Fruit fly (Drosophila melanogaster) whole organism, embryonic: ENCODE measurements around the gene CG6067.

Experiments used
- Abd-B ChIP-seq: fragments of 200-800 bp; sonication (Bioruptor generic); optimal IDR thresholded peaks from 2 replicates; lab custom pipeline; 2018; ENCODE audit warnings: missing biosample characterization, mild to moderate bottlenecking, missing genetic modification characterization, moderate library complexity
- Aef1 ChIP-seq: fragments of 200-800 bp; sonication (Bioruptor generic); IDR thresholded peaks from 3 replicates; pipeline ENCODE4 v1.3.6; 2022; ENCODE audit warnings: missing biosample characterization, missing genetic modification characterization
- BEAF-32 ChIP-seq: fragments of 200-800 bp; sonication (Bioruptor generic); optimal IDR thresholded peaks from 3 replicates; lab custom pipeline; 2017; ENCODE audit warnings: missing biosample characterization, missing genetic modification characterization, mild to moderate bottlenecking, moderate library complexity, missing genetic modification reagents
- CG1024 ChIP-seq: fragments of 200-800 bp; sonication (Bioruptor generic); IDR thresholded peaks from 2 replicates; pipeline ENCODE4 v1.3.6; 2022; ENCODE audit warnings: missing biosample characterization, missing genetic modification characterization
- CG10274 ChIP-seq: fragments of 200-800 bp; sonication (Bioruptor generic); optimal IDR thresholded peaks from 3 replicates; lab custom pipeline; 2017; ENCODE audit warnings: missing biosample characterization, mild to moderate bottlenecking, missing genetic modification characterization
- CG10654 ChIP-seq: fragments of 200-800 bp; sonication (Bioruptor generic); optimal IDR thresholded peaks from 2 replicates; lab custom pipeline; 2016; ENCODE audit warnings: missing biosample characterization, missing genetic modification characterization
- CG13287 ChIP-seq: fragments of 200-800 bp; sonication (Bioruptor generic); IDR thresholded peaks from 2 replicates; pipeline ENCODE4 v1.3.6; 2022; ENCODE audit warnings: missing biosample characterization, missing genetic modification characterization; ENCODE audit not compliant: partially characterized antibody
- CG13424 ChIP-seq: fragments of 200-800 bp; sonication (Bioruptor generic); optimal IDR thresholded peaks from 2 replicates; lab custom pipeline; 2019; ENCODE audit warnings: missing biosample characterization, mild to moderate bottlenecking, missing genetic modification characterization, moderate library complexity
- CG1602 ChIP-seq: fragments of 200-800 bp; sonication (Bioruptor generic); optimal IDR thresholded peaks from 3 replicates; lab custom pipeline; 2016; ENCODE audit warnings: missing biosample characterization, missing genetic modification characterization
- CG31365 ChIP-seq: fragments of 200-800 bp; sonication (Bioruptor generic); optimal IDR thresholded peaks from 2 replicates; lab custom pipeline; 2018; ENCODE audit warnings: missing biosample characterization, mild to moderate bottlenecking, missing genetic modification characterization
- CG32532 ChIP-seq: fragments of 200-800 bp; sonication (Bioruptor generic); IDR thresholded peaks from 2 replicates; pipeline ENCODE4 v1.3.6; 2022; ENCODE audit warnings: missing biosample characterization, missing genetic modification characterization
- CG4730 ChIP-seq: fragments of 200-800 bp; sonication (Bioruptor generic); IDR thresholded peaks from 2 replicates; pipeline ENCODE4 v1.3.6; 2022; ENCODE audit warnings: missing biosample characterization, missing genetic modification characterization
- CG6175 ChIP-seq: fragments of 200-800 bp; sonication (Bioruptor generic); IDR thresholded peaks from 3 replicates; pipeline ENCODE4 v1.3.6; 2022; ENCODE audit warnings: missing biosample characterization, missing genetic modification characterization
- CG6254 ChIP-seq: fragments of 200-800 bp; sonication (Bioruptor generic); optimal IDR thresholded peaks from 3 replicates; lab custom pipeline; 2017; ENCODE audit warnings: mild to moderate bottlenecking, missing biosample characterization, missing genetic modification reagents, missing genetic modification characterization
- CG8388 ChIP-seq: fragments of 200-800 bp; sonication (Bioruptor generic); optimal IDR thresholded peaks from 2 replicates; lab custom pipeline; 2019; ENCODE audit warnings: missing biosample characterization, mild to moderate bottlenecking, missing genetic modification characterization, moderate library complexity
- Ets65A ChIP-seq: fragments of 200-800 bp; sonication (Bioruptor generic); peaks from one replicate; lab custom pipeline; 2016; ENCODE audit warnings: missing biosample characterization, missing genetic modification characterization
- GATAe ChIP-seq: fragments of 200-800 bp; sonication (Bioruptor generic); conservative IDR thresholded peaks from 2 replicates; pipeline ENCODE4 v1.3.6; 2022; ENCODE audit warnings: missing biosample characterization, missing genetic modification characterization
- HLHmδ ChIP-seq: fragments of 200-800 bp; sonication (Bioruptor generic); optimal IDR thresholded peaks from 2 replicates; lab custom pipeline; 2018; ENCODE audit warnings: missing biosample characterization, mild to moderate bottlenecking, missing genetic modification characterization, moderate library complexity
- Hey ChIP-seq: fragments of 200-800 bp; sonication (Bioruptor generic); optimal IDR thresholded peaks from 3 replicates; lab custom pipeline; 2018; ENCODE audit warnings: missing biosample characterization, mild to moderate bottlenecking, missing genetic modification characterization
- Mad ChIP-seq: fragments of 200-800 bp; sonication (Bioruptor generic); optimal IDR thresholded peaks from 2 replicates; lab custom pipeline; 2016; ENCODE audit warnings: missing biosample characterization, missing genetic modification characterization
- Med ChIP-seq: fragments of 200-800 bp; sonication (Bioruptor generic); peaks from one replicate; lab custom pipeline; 2016; ENCODE audit warnings: missing biosample characterization, missing genetic modification characterization, mild to moderate bottlenecking, inconsistent platforms, moderate library complexity
- Meics ChIP-seq: fragments of 200-800 bp; sonication (Bioruptor generic); optimal IDR thresholded peaks from 2 replicates; lab custom pipeline; 2017; ENCODE audit warnings: missing biosample characterization, mild to moderate bottlenecking, missing genetic modification characterization
- Oaz ChIP-seq: fragments of 200-800 bp; sonication (Bioruptor generic); IDR thresholded peaks from 2 replicates; pipeline ENCODE4 v1.3.6; 2022; ENCODE audit warnings: missing biosample characterization, missing genetic modification characterization
- Oli ChIP-seq: fragments of 200-800 bp; sonication (Bioruptor generic); optimal IDR thresholded peaks from 2 replicates; lab custom pipeline; 2018; ENCODE audit warnings: missing biosample characterization, mild to moderate bottlenecking, missing genetic modification characterization, moderate library complexity
- Pdp1 ChIP-seq, 2 experiments: fragments of 200-800 bp; sonication (Bioruptor generic); optimal IDR thresholded peaks; 3 replicates each; lab custom pipeline; 2016; ENCODE audit warnings: missing biosample characterization in 2 of 2, missing genetic modification characterization in 2 of 2, mild to moderate bottlenecking in 1 of 2, moderate library complexity in 1 of 2
- Sox102F ChIP-seq: fragments of 200-800 bp; sonication (Bioruptor generic); optimal IDR thresholded peaks from 2 replicates; lab custom pipeline; 2018; ENCODE audit warnings: missing biosample characterization, mild to moderate bottlenecking, missing genetic modification characterization, moderate library complexity
- Sry-δ ChIP-seq: fragments of 200-800 bp; sonication (Bioruptor generic); optimal IDR thresholded peaks from 2 replicates; lab custom pipeline; 2016; ENCODE audit warnings: missing biosample characterization, missing genetic modification characterization
- Ssrp ChIP-seq: fragments of 200-800 bp; sonication (Bioruptor generic); optimal IDR thresholded peaks from 2 replicates; lab custom pipeline; 2018; ENCODE audit warnings: missing biosample characterization, mild to moderate bottlenecking, missing genetic modification characterization, moderate library complexity
- Usf ChIP-seq: fragments of 200-800 bp; sonication (Bioruptor generic); optimal IDR thresholded peaks from 2 replicates; lab custom pipeline; 2017; ENCODE audit warnings: missing genotype, missing biosample characterization, missing genetic modification characterization
- Vsx1 ChIP-seq: fragments of 200-800 bp; sonication (Bioruptor generic); optimal IDR thresholded peaks from 2 replicates; lab custom pipeline; 2017; ENCODE audit warnings: missing biosample characterization, mild to moderate bottlenecking, missing genetic modification characterization, missing genetic modification reagents
- ab ChIP-seq: fragments of 200-800 bp; sonication (Bioruptor generic); optimal IDR thresholded peaks from 2 replicates; lab custom pipeline; 2016; ENCODE audit warnings: missing biosample characterization, missing genetic modification characterization
- abd-A ChIP-seq: fragments of 200-800 bp; sonication (Bioruptor generic); optimal IDR thresholded peaks from 3 replicates; lab custom pipeline; 2019; ENCODE audit warnings: missing biosample characterization, mild to moderate bottlenecking, missing genetic modification characterization, moderate library complexity
- amos ChIP-seq: fragments of 200-800 bp; sonication (Bioruptor generic); IDR thresholded peaks from 2 replicates; pipeline ENCODE4 v1.3.6; 2022; ENCODE audit warnings: missing biosample characterization, missing genetic modification characterization; ENCODE audit not compliant: partially characterized antibody
- bab2 ChIP-seq: fragments of 200-800 bp; sonication (Bioruptor generic); optimal IDR thresholded peaks from 2 replicates; lab custom pipeline; 2016; ENCODE audit warnings: missing biosample characterization, missing genetic modification characterization
- bigmax ChIP-seq: fragments of 200-800 bp; sonication (Bioruptor generic); optimal IDR thresholded peaks from 2 replicates; lab custom pipeline; 2018; ENCODE audit warnings: missing biosample characterization, mild to moderate bottlenecking, missing genetic modification characterization
- dmrt11E ChIP-seq: fragments of 200-800 bp; sonication (Bioruptor generic); optimal IDR thresholded peaks from 3 replicates; lab custom pipeline; 2018; ENCODE audit warnings: missing biosample characterization, mild to moderate bottlenecking, missing genetic modification characterization, moderate library complexity
- kay ChIP-seq: fragments of 200-800 bp; sonication (Bioruptor generic); optimal IDR thresholded peaks from 2 replicates; lab custom pipeline; 2016; ENCODE audit warnings: missing biosample characterization, missing genetic modification characterization
- lov ChIP-seq, 2 experiments: fragments of 200-800 bp in 1 of 2; fragments of >200 bp in 1 of 2; sonication (Bioruptor generic) in 1 of 2; IDR thresholded peaks in 1 of 2; optimal IDR thresholded peaks in 1 of 2; 2 replicates in 1 of 2; 3 replicates in 1 of 2; pipeline versions ENCODE4 v1.3.6 to Lab custom; 2017 to 2022; ENCODE audit warnings: missing biosample characterization in 1 of 2, missing genetic modification characterization in 1 of 2
- luna ChIP-seq: fragments of 200-800 bp; sonication (Bioruptor generic); optimal IDR thresholded peaks from 2 replicates; lab custom pipeline; 2016; ENCODE audit warnings: missing biosample characterization, missing genetic modification characterization
- nerfin-2 ChIP-seq: fragments of 200-800 bp; sonication (Bioruptor generic); IDR thresholded peaks from 2 replicates; pipeline ENCODE4 v1.3.6; 2022; ENCODE audit warnings: missing biosample characterization, missing genetic modification characterization; ENCODE audit not compliant: partially characterized antibody
- org-1 ChIP-seq: fragments of 200-800 bp; sonication (Bioruptor generic); optimal IDR thresholded peaks from 2 replicates; lab custom pipeline; 2017; ENCODE audit warnings: missing biosample characterization, missing genetic modification characterization
- phol ChIP-seq: fragments of 200-800 bp; sonication (Bioruptor generic); optimal IDR thresholded peaks from 3 replicates; lab custom pipeline; 2018; ENCODE audit warnings: missing biosample characterization, mild to moderate bottlenecking, missing genetic modification characterization, moderate library complexity
- rib ChIP-seq: fragments of 200-800 bp; sonication (Bioruptor generic); IDR thresholded peaks from 2 replicates; pipeline ENCODE4 v1.3.6; 2022; ENCODE audit warnings: missing biosample characterization, missing genetic modification characterization
- salm ChIP-seq: fragments of 200-800 bp; sonication (Bioruptor generic); optimal IDR thresholded peaks from 2 replicates; lab custom pipeline; 2018; ENCODE audit warnings: missing biosample characterization, mild to moderate bottlenecking, missing genetic modification characterization
- slbo ChIP-seq: fragments of 200-800 bp; sonication (Bioruptor generic); IDR thresholded peaks from 2 replicates; pipeline ENCODE4 v1.3.6; 2022; ENCODE audit warnings: missing biosample characterization, missing genetic modification characterization
- sr ChIP-seq: fragments of 200-800 bp; sonication (Bioruptor generic); IDR thresholded peaks from 3 replicates; pipeline ENCODE4 v1.3.6; 2022; ENCODE audit warnings: missing biosample characterization, missing genetic modification characterization
- usp ChIP-seq: fragments of >200 bp; optimal IDR thresholded peaks from 2 replicates; lab custom pipeline; 2017; ENCODE audit warnings: missing biosample characterization, missing genetic modification characterization
- zen ChIP-seq: fragments of 200-800 bp; sonication (Bioruptor generic); optimal IDR thresholded peaks from 3 replicates; lab custom pipeline; 2018; ENCODE audit warnings: missing biosample characterization, mild to moderate bottlenecking, missing genetic modification characterization, moderate library complexity

The CG6067 gene

dm6 chrX:5965517-5966397, 10.3 kb downstream of the CG6067 start, which contains the start of gene Grip (continued):
- peak in 1 of 2 experiments; percentile 84 for TF ChIP-seq Pdp1 (GFP tag; optimal IDR thresholded peaks at IDR 0.05; lab: Kevin White, UChicago)
- no peak for TF ChIP-seq bigmax (GFP tag; lab: Kevin White, UChicago)
- peak; percentile 52 for TF ChIP-seq Ets65A (GFP tag; lab: Kevin White, UChicago)
- TF ChIP-seq Oli: peak; percentile 16
- no peak for TF ChIP-seq lov (optimal IDR thresholded peaks at IDR 0.05; lab: Kevin White, UChicago)
- TF ChIP-seq lov (GFP tag; IDR thresholded peaks at IDR 0.05; lab: Robert Waterston, UW): no peak
- TF ChIP-seq BEAF-32 (GFP tag; lab: Kevin White, UChicago): peak; percentile 68
- peak; percentile 55 for TF ChIP-seq amos (GFP tag; lab: Robert Waterston, UW)
- no peak for TF ChIP-seq Hey
- no peak for TF ChIP-seq CG32532 (GFP tag; lab: Robert Waterston, UW)
- no peak for TF ChIP-seq GATAe (GFP tag; lab: Robert Waterston, UW)
- TF ChIP-seq CG31365: no peak
- TF ChIP-seq usp (GFP tag; lab: Kevin White, UChicago): no peak
- TF ChIP-seq phol: peak; percentile 49
- TF ChIP-seq CG6175 (GFP tag; lab: Robert Waterston, UW): no peak
- no peak for TF ChIP-seq CG1024 (GFP tag; lab: Robert Waterston, UW)
- no peak for TF ChIP-seq Mad
- no peak for TF ChIP-seq luna (GFP tag; lab: Kevin White, UChicago)
- no peak for TF ChIP-seq org-1 (GFP tag; lab: Kevin White, UChicago)
- TF ChIP-seq HLHmδ (GFP tag; lab: Kevin White, UChicago): peak; percentile 64
- TF ChIP-seq CG13424 (tag; lab: Kevin White, UChicago): peak; percentile 54
- peak; percentile 67 for TF ChIP-seq CG13287 (GFP tag; lab: Robert Waterston, UW)
- no peak for TF ChIP-seq Vsx1 (GFP tag; lab: Kevin White, UChicago)
- TF ChIP-seq Sry-δ (GFP tag; lab: Kevin White, UChicago): peak; percentile 65
- peak; percentile 73 for TF ChIP-seq kay
- peak; percentile 29 for TF ChIP-seq CG10654 (GFP tag; lab: Kevin White, UChicago)
- peak; percentile 41 for TF ChIP-seq Sox102F (GFP tag; lab: Kevin White, UChicago)
- no peak for TF ChIP-seq Aef1 (GFP tag; lab: Robert Waterston, UW)
- peak; percentile 26 for TF ChIP-seq Meics (GFP tag; lab: Kevin White, UChicago)
- no peak for TF ChIP-seq rib (GFP tag; lab: Robert Waterston, UW)
- peak; percentile 62 for TF ChIP-seq slbo (GFP tag; lab: Robert Waterston, UW)
- no peak for TF ChIP-seq Usf (GFP tag; lab: Kevin White, UChicago)
- TF ChIP-seq salm (tag; lab: Kevin White, UChicago): no peak
- TF ChIP-seq bab2: no peak
- TF ChIP-seq dmrt11E: peak; percentile 52
- TF ChIP-seq CG4730 (GFP tag; lab: Robert Waterston, UW): no peak
- TF ChIP-seq zen (tag; lab: Kevin White, UChicago): peak; percentile 1
- TF ChIP-seq Abd-B (GFP tag; lab: Kevin White, UChicago): peak; percentile 1
- peak; percentile 36 for TF ChIP-seq Ssrp (tag; lab: Kevin White, UChicago)
- peak; percentile 30 for TF ChIP-seq CG8388
- TF ChIP-seq abd-A (tag; lab: Kevin White, UChicago): no peak
- TF ChIP-seq CG10274: no peak
- peak; percentile 71 for TF ChIP-seq Med (GFP tag; lab: Kevin White, UChicago)
- TF ChIP-seq CG1602 (GFP tag; lab: Kevin White, UChicago): no peak
- TF ChIP-seq CG6254 (GFP tag; lab: Kevin White, UChicago): no peak
- no peak for TF ChIP-seq sr (GFP tag; lab: Robert Waterston, UW)
- no peak for TF ChIP-seq nerfin-2 (GFP tag; lab: Robert Waterston, UW)
- TF ChIP-seq ab: no peak
- TF ChIP-seq Oaz (GFP tag; lab: Robert Waterston, UW): no peak
